Fruit fly (Drosophila melanogaster) whole organism: Measurements from ENCODE around the gene dpr2.

Source experiments
- Dll ChIP-seq: fragments of >200 bp; optimal IDR thresholded peaks from 2 replicates; lab custom pipeline; 2017
- pan ChIP-seq: fragments of >200 bp; optimal IDR thresholded peaks from 2 replicates; lab custom pipeline; 2017
- psq ChIP-seq: fragments of >200 bp; optimal IDR thresholded peaks from 2 replicates; lab custom pipeline; 2017
- usp ChIP-seq: fragments of >200 bp; optimal IDR thresholded peaks from 2 replicates; lab custom pipeline; 2017; ENCODE audit warnings: missing biosample characterization, missing genetic modification characterization, mixed read lengths

DNA sequence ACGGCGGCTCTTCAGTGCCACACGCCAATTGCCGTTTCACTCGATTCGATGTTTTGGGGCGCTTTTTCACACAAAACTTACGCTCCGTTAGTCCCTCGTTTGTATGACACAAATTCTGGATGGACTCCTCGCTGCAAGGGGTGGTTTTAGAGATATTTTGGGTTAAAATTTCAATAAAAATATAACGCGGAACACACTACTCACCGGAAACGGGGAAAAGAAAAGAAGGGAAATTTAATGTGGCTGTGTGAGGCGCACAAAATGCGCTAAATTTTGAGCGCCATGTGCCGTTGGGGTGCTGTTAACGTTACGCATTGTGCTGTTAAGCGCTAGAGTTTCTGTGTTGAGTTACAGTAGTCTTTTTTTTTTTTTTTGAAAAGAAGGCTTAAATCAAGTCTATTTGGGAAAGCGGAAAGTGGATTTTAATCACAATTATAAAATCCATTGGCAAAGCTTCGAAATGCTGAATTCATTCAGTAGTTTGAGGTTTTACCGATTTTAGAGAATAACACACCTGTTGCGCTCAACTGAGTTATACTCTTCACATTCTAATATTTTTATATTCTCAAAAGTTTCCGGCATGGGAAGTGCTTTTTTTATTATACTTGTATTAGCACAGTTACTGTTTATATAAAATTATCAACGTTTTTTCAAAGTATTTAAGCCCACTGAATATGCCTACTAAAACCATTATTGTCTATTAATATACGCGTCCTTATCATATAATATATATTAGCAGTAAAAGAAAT lies 40.1 kb upstream of the dpr2 start, which contains the start of gene RpL9:
- no peak for TF ChIP-seq Dll
- TF ChIP-seq psq = no peak
- TF ChIP-seq usp = no peak
- TF ChIP-seq pan (lab: Kevin White, UChicago) = no peak
